Worm (Caenorhabditis elegans) whole organism, L3 larva: ENCODE measurements around the gene T07A5.7.
A peak's percentile ranks its signal among the peaks of the same experiment; 100 is the strongest.

Experiments used
- R02D3.7 ChIP-seq: fragments of 150-350 bp; optimal IDR thresholded peaks from 2 replicates; lab custom pipeline; 2014; ENCODE audit warnings: missing biosample characterization, missing genetic modification characterization
- ZK546.5 ChIP-seq: sonication (generic microtip); optimal IDR thresholded peaks from 2 replicates; lab custom pipeline; 2017; ENCODE audit warnings: missing biosample characterization, missing genetic modification characterization
- aly-2 ChIP-seq: fragments of 150-350 bp; optimal IDR thresholded peaks from 2 replicates; lab custom pipeline; 2014; ENCODE audit warnings: missing biosample characterization, missing genetic modification characterization
- ama-1 ChIP-seq: fragments of 150-350 bp; optimal IDR thresholded peaks from 2 replicates; lab custom pipeline; 2018
- ceh-16 ChIP-seq: sonication (generic microtip); optimal IDR thresholded peaks from 2 replicates; lab custom pipeline; 2017; ENCODE audit warnings: missing biosample characterization, missing genetic modification characterization
- ceh-28 ChIP-seq: fragments of 150-350 bp; optimal IDR thresholded peaks from 2 replicates; lab custom pipeline; 2014; ENCODE audit warnings: missing biosample characterization, missing genetic modification reagents, missing genetic modification characterization
- ceh-82 ChIP-seq: fragments of 150-350 bp; optimal IDR thresholded peaks from 2 replicates; lab custom pipeline; 2014; ENCODE audit warnings: missing biosample characterization, missing genetic modification characterization
- ceh-9 ChIP-seq: sonication (generic microtip); optimal IDR thresholded peaks from 2 replicates; lab custom pipeline; 2018; ENCODE audit warnings: missing biosample characterization, missing genetic modification characterization
- daf-12 ChIP-seq: fragments of 150-350 bp; optimal IDR thresholded peaks from 2 replicates; lab custom pipeline; 2014; ENCODE audit warnings: missing biosample characterization, missing genetic modification reagents, missing genetic modification characterization
- egl-27 ChIP-seq: sonication (generic microtip); optimal IDR thresholded peaks from 4 replicates; lab custom pipeline; 2017; ENCODE audit warnings: missing biosample characterization, missing genetic modification reagents, missing genetic modification characterization
- egl-5 ChIP-seq: fragments of 150-350 bp; optimal IDR thresholded peaks from 2 replicates; lab custom pipeline; 2017; ENCODE audit warnings: missing biosample characterization, missing genetic modification reagents, missing genetic modification characterization, inconsistent platforms
- elt-1 ChIP-seq: fragments of 150-350 bp; optimal IDR thresholded peaks from 2 replicates; lab custom pipeline; 2014; ENCODE audit warnings: missing biosample characterization, missing genetic modification characterization
- elt-2 ChIP-seq: sonication (generic microtip); optimal IDR thresholded peaks from 2 replicates; lab custom pipeline; 2016; ENCODE audit warnings: missing genetic modification reagents, mild to moderate bottlenecking, missing genetic modification characterization, missing compliant biosample characterization
- elt-3 ChIP-seq, 3 experiments: fragments of 150-350 bp in 1 of 3; sonication (generic microtip) in 2 of 3; optimal IDR thresholded peaks; 2 replicates in 2 of 3; 4 replicates in 1 of 3; lab custom pipeline; 2014 to 2017; ENCODE audit warnings: missing biosample characterization in 3 of 3, missing genetic modification characterization in 3 of 3
- eor-1 ChIP-seq, 2 experiments: fragments of 150-350 bp; optimal IDR thresholded peaks; 2 replicates each; lab custom pipeline; 2014 to 2018; ENCODE audit warnings: missing biosample characterization in 2 of 2, missing genetic modification characterization in 2 of 2
- fkh-10 ChIP-seq: sonication (generic microtip); optimal IDR thresholded peaks from 2 replicates; lab custom pipeline; 2017; ENCODE audit warnings: missing biosample characterization, missing genetic modification reagents, missing genetic modification characterization
- fkh-2 ChIP-seq: fragments of 150-350 bp; optimal IDR thresholded peaks from 2 replicates; lab custom pipeline; 2014; ENCODE audit warnings: missing biosample characterization, missing genetic modification reagents, missing genetic modification characterization
- fos-1 ChIP-seq: fragments of 150-350 bp; optimal IDR thresholded peaks from 2 replicates; lab custom pipeline; 2014; ENCODE audit warnings: missing biosample characterization, missing genetic modification characterization
- hmg-11 ChIP-seq: sonication (generic microtip); optimal IDR thresholded peaks from 2 replicates; lab custom pipeline; 2016; ENCODE audit warnings: missing genetic modification characterization, missing compliant biosample characterization
- jun-1 ChIP-seq: fragments of 150-350 bp; optimal IDR thresholded peaks from 2 replicates; lab custom pipeline; 2014; ENCODE audit warnings: missing biosample characterization, missing genetic modification reagents, missing genetic modification characterization
- lin-15B ChIP-seq: fragments of 150-350 bp; optimal IDR thresholded peaks from 2 replicates; lab custom pipeline; 2014; ENCODE audit warnings: missing biosample characterization, missing genetic modification characterization
- lin-39 ChIP-seq: fragments of 150-350 bp; optimal IDR thresholded peaks from 2 replicates; lab custom pipeline; 2018; ENCODE audit warnings: missing biosample characterization, missing genetic modification reagents, missing genetic modification characterization
- lsy-12 ChIP-seq: sonication (generic microtip); optimal IDR thresholded peaks from 2 replicates; lab custom pipeline; 2016; ENCODE audit warnings: mild to moderate bottlenecking, missing genetic modification characterization, missing compliant biosample characterization
- mdl-1 ChIP-seq: fragments of 150-350 bp; optimal IDR thresholded peaks from 2 replicates; lab custom pipeline; 2014; ENCODE audit warnings: missing biosample characterization, missing genetic modification characterization
- mml-1 ChIP-seq: fragments of 150-350 bp; sonication (generic microtip); optimal IDR thresholded peaks from 3 replicates; lab custom pipeline; 2014; ENCODE audit warnings: missing biosample characterization, missing genetic modification characterization
- nfya-1 ChIP-seq: sonication (generic microtip); optimal IDR thresholded peaks from 2 replicates; lab custom pipeline; 2017; ENCODE audit warnings: missing genetic modification characterization, mild to moderate bottlenecking, missing compliant biosample characterization, antibody characterized with exemption, moderate library complexity; ENCODE audit not compliant: insufficient read depth
- nhr-11 ChIP-seq: fragments of 150-350 bp; optimal IDR thresholded peaks from 2 replicates; lab custom pipeline; 2014; ENCODE audit warnings: missing biosample characterization, missing genetic modification characterization
- nhr-12 ChIP-seq: fragments of 150-350 bp; optimal IDR thresholded peaks from 2 replicates; lab custom pipeline; 2014; ENCODE audit warnings: missing biosample characterization, missing genetic modification characterization
- nhr-23 ChIP-seq: fragments of 150-350 bp; optimal IDR thresholded peaks from 2 replicates; lab custom pipeline; 2014; ENCODE audit warnings: missing biosample characterization, missing genetic modification reagents, missing genetic modification characterization
- nhr-237 ChIP-seq: fragments of 150-350 bp; optimal IDR thresholded peaks from 2 replicates; lab custom pipeline; 2014; ENCODE audit warnings: missing biosample characterization, missing genetic modification characterization
- nhr-25 ChIP-seq: sonication (generic microtip); optimal IDR thresholded peaks from 2 replicates; lab custom pipeline; 2017; ENCODE audit warnings: missing biosample characterization, missing genetic modification characterization
- nhr-28 ChIP-seq: fragments of 150-350 bp; optimal IDR thresholded peaks from 2 replicates; lab custom pipeline; 2014; ENCODE audit warnings: missing biosample characterization, missing genetic modification characterization
- nhr-43 ChIP-seq: sonication (generic microtip); optimal IDR thresholded peaks from 2 replicates; lab custom pipeline; 2016; ENCODE audit warnings: mild to moderate bottlenecking, missing genetic modification characterization, missing compliant biosample characterization; ENCODE audit not compliant: poor library complexity, severe bottlenecking
- nhr-67 ChIP-seq: fragments of 150-350 bp; optimal IDR thresholded peaks from 2 replicates; lab custom pipeline; 2014; ENCODE audit warnings: missing biosample characterization, missing genetic modification characterization
- nhr-76 ChIP-seq: fragments of 150-350 bp; sonication (generic microtip); optimal IDR thresholded peaks from 5 replicates; lab custom pipeline; 2014; ENCODE audit warnings: missing biosample characterization, missing genetic modification characterization
- nhr-77 ChIP-seq: fragments of 150-350 bp; optimal IDR thresholded peaks from 2 replicates; lab custom pipeline; 2014; ENCODE audit warnings: missing biosample characterization, missing genetic modification characterization
- pha-4 ChIP-seq: fragments of 150-350 bp; optimal IDR thresholded peaks from 2 replicates; lab custom pipeline; 2014; ENCODE audit warnings: missing biosample characterization, missing genetic modification reagents, missing genetic modification characterization
- pqm-1 ChIP-seq: fragments of 150-350 bp; optimal IDR thresholded peaks from 2 replicates; lab custom pipeline; 2017; ENCODE audit warnings: missing biosample characterization, missing genetic modification characterization, inconsistent platforms
- sea-2 ChIP-seq: fragments of 150-350 bp; sonication (generic microtip); optimal IDR thresholded peaks from 4 replicates; lab custom pipeline; 2014; ENCODE audit warnings: missing biosample characterization, missing genetic modification reagents, missing genetic modification characterization
- skn-1 ChIP-seq: fragments of 150-350 bp; optimal IDR thresholded peaks from 2 replicates; lab custom pipeline; 2014; ENCODE audit warnings: missing biosample characterization, missing genetic modification characterization
- snpc-4 ChIP-seq: fragments of 150-350 bp; optimal IDR thresholded peaks from 2 replicates; lab custom pipeline; 2014; ENCODE audit warnings: missing biosample characterization, missing genetic modification characterization
- tbx-2 ChIP-seq: sonication (generic microtip); optimal IDR thresholded peaks from 2 replicates; lab custom pipeline; 2016; ENCODE audit warnings: mild to moderate bottlenecking, missing genetic modification characterization, missing compliant biosample characterization
- unc-39 ChIP-seq: sonication (generic microtip); optimal IDR thresholded peaks from 4 replicates; lab custom pipeline; 2017; ENCODE audit warnings: missing biosample characterization, missing genetic modification characterization
- unc-62 ChIP-seq: fragments of 150-350 bp; sonication (generic microtip); optimal IDR thresholded peaks from 4 replicates; lab custom pipeline; 2014; ENCODE audit warnings: missing biosample characterization, missing genetic modification reagents, missing genetic modification characterization
- zag-1 ChIP-seq: fragments of 150-350 bp; optimal IDR thresholded peaks from 2 replicates; lab custom pipeline; 2014; ENCODE audit warnings: missing biosample characterization, missing genetic modification characterization
- ztf-11 ChIP-seq: fragments of 150-350 bp; optimal IDR thresholded peaks from 2 replicates; lab custom pipeline; 2014; ENCODE audit warnings: missing biosample characterization, missing genetic modification characterization

T07A5.7 gene

ce11 chrIII:10336109-10336508 lies 25.2 kb upstream of the T07A5.7 start:
- TF ChIP-seq nhr-237 (tag; lab: Kevin White, UChicago) (no peak), jun-1 (tag; lab: Kevin White, UChicago) (no peak), unc-39 (tag; lab: Kevin White, UChicago) (no peak), tbx-2 (tag; lab: Kevin White, UChicago) (no peak), ama-1 (no peak), R02D3.7 (no peak), nhr-23 (tag; lab: Kevin White, UChicago) (no peak), elt-2 (no peak), nhr-12 (tag; lab: Kevin White, UChicago) (no peak)
- TF ChIP-seq, all 47 proteins: peak for 0

DNA sequence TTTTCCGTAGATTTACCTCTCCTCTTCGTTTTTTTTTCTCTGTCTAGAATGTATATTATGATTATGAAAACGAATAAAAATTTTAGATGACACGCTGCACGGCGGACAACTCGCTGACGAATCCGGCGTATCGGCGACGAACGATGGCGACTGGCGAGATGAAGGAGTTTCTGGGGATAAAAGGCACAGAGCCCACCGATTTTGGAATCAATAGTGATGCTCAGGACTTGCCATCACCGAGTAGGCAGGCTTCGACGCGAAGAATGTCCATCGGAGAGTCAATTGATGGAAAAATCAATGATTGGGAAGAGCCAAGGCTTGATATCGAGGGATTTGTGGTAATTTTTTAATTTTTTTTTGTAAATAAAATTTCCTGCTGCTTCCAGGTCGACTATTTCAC lies 24.2 kb upstream of the T07A5.7 start, which contains the start of gene ced-9:
TSS of gene ced-9 (plus strand) at position 87 of the 400 bp plus-strand sequence.
- TF ChIP-seq fkh-2 (tag; lab: Kevin White, UChicago) (no peak), ZK546.5 (tag; lab: Kevin White, UChicago) (no peak), zag-1 (tag; lab: Kevin White, UChicago) (no peak), fos-1 (tag; lab: Kevin White, UChicago) (no peak), eor-1 (tag; optimal IDR thresholded peaks at IDR 0.05; lab: Kevin White, UChicago) (no peak), mml-1 (tag; lab: Kevin White, UChicago) (no peak), nhr-11 (tag; lab: Kevin White, UChicago) (no peak), pqm-1 (tag; lab: Kevin White, UChicago) (no peak), unc-62 (GFP tag; lab: Kevin White, UChicago) (no peak), unc-39 (tag; lab: Kevin White, UChicago) (no peak)

- peak; percentile 35 for TF ChIP-seq nhr-77 (tag; lab: Kevin White, UChicago)
- no peak for TF ChIP-seq nhr-11 (tag; lab: Kevin White, UChicago)
- peak; percentile 82 for TF ChIP-seq jun-1 (tag; lab: Kevin White, UChicago)
- TF ChIP-seq snpc-4 (tag; lab: Kevin White, UChicago) = peak; percentile 73
- peak; percentile 84 for TF ChIP-seq elt-2
- TF ChIP-seq unc-62 (GFP tag; lab: Kevin White, UChicago) = no peak
- no peak for TF ChIP-seq aly-2
- no peak for TF ChIP-seq eor-1 (tag; optimal IDR thresholded peaks at IDR 0.05; lab: Kevin White, UChicago)
- no peak for TF ChIP-seq zag-1 (tag; lab: Kevin White, UChicago)
- TF ChIP-seq mml-1 (tag; lab: Kevin White, UChicago) = no peak
- TF ChIP-seq ceh-82 (tag; lab: Kevin White, UChicago) = peak; percentile 56
- peak; percentile 72 for TF ChIP-seq lin-39 (tag; lab: Kevin White, UChicago)
- no peak for TF ChIP-seq ZK546.5 (tag; lab: Kevin White, UChicago)
- no peak for TF ChIP-seq ceh-9 (tag; lab: Kevin White, UChicago)
- peak; percentile 45 for TF ChIP-seq fkh-10 (GFP tag; lab: Kevin White, UChicago)
- peak; percentile 89 for TF ChIP-seq nhr-25 (tag; lab: Kevin White, UChicago)
- peak; percentile 90 for TF ChIP-seq nfya-1 (tag; lab: Kevin White, UChicago)
- peak; percentile 91 for TF ChIP-seq lin-15B
- no peak for TF ChIP-seq ztf-11
- peak; percentile 33 for TF ChIP-seq elt-1 (tag; lab: Kevin White, UChicago)
- no peak for TF ChIP-seq nhr-28 (tag; lab: Kevin White, UChicago)
- peak; percentile 82 for TF ChIP-seq tbx-2 (tag; lab: Kevin White, UChicago)
- peak; percentile 91 for TF ChIP-seq hmg-11
- no peak for TF ChIP-seq sea-2
- TF ChIP-seq nhr-23 (tag; lab: Kevin White, UChicago) = peak; percentile 89
- TF ChIP-seq pha-4 (tag; lab: Kevin White, UChicago) = peak; percentile 83
- TF ChIP-seq fos-1 (tag; lab: Kevin White, UChicago) = no peak
- TF ChIP-seq nhr-12 (tag; lab: Kevin White, UChicago) = no peak
- no peak for TF ChIP-seq daf-12 (tag; lab: Kevin White, UChicago)
- no peak for TF ChIP-seq nhr-67 (tag; lab: Kevin White, UChicago)
- TF ChIP-seq lsy-12 (tag; lab: Kevin White, UChicago) = peak; percentile 87
- peak; percentile 68 for TF ChIP-seq R02D3.7
- no peak for TF ChIP-seq mdl-1 (tag; lab: Kevin White, UChicago)
- TF ChIP-seq fkh-2 (tag; lab: Kevin White, UChicago) = no peak
- no peak for TF ChIP-seq ceh-16
- TF ChIP-seq skn-1 (tag; lab: Kevin White, UChicago) = peak; percentile 69
- no peak for TF ChIP-seq egl-27 (tag; lab: Kevin White, UChicago)
- TF ChIP-seq nhr-43 (tag; lab: Kevin White, UChicago) = peak; percentile 87
- peak; percentile 71 for TF ChIP-seq pqm-1 (tag; lab: Kevin White, UChicago)
- peak; percentile 52 for TF ChIP-seq ama-1
- peak; percentile 39 for TF ChIP-seq egl-5
- no peak for TF ChIP-seq nhr-237 (tag; lab: Kevin White, UChicago)
- TF ChIP-seq ceh-28 (tag; lab: Kevin White, UChicago) = peak; percentile 60
- no peak for TF ChIP-seq unc-39 (tag; lab: Kevin White, UChicago)
- no peak for TF ChIP-seq elt-3 (tag; optimal IDR thresholded peaks at IDR 0.05; lab: Kevin White, UChicago)
- TF ChIP-seq nhr-76 (tag; lab: Kevin White, UChicago) = no peak
Measured at ce11 chrIII:10333961-10334542, 23.1 kb upstream of the T07A5.7 start, which contains the start of the genes jmjd-4 and mev-1. TSS of gene jmjd-4 (minus strand) at chrIII:10334018. TSS of gene mev-1 (plus strand) at chrIII:10334277.
